Fruit fly (Drosophila melanogaster) S2 (cell line): ENCODE data around the gene CG1105.

Experiments
- CG8478 ChIP-seq: fragments of >200 bp; optimal IDR thresholded peaks from 2 replicates; lab custom pipeline; 2018
- CTCF ChIP-seq, 2 experiments: fragments of >200 bp; optimal IDR thresholded peaks; 2 replicates each; lab custom pipeline; 2018

Gene CG1105

DNA sequence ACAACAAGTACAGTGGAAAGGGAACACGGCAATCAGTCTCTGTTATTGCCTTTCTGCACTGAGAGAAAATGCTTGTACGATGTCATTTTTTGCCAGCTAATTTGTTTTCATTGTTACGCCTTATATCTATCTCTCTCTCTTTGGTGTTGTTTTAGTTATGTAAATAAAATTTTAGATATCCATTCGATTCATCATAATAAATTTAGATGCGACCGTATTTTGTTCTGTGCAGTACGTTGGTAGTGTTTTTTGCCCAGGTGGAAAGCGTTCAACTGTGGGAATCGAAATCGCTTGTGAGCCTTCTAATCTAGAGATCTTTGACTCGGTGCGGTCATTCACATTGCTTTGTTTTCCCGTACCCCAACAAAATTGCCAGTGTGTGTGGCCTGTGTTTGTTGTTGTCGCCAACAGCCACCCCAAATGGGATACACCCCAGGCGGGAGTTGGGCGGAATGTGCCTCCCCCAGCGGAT, 8.8 kb upstream of the CG1105 start:
- no peak for TF ChIP-seq CG8478 (lab: Kevin White, UChicago)
- no peak for TF ChIP-seq CTCF (optimal IDR thresholded peaks at IDR 0.05; lab: Kevin White, UChicago)

- TF ChIP-seq CG8478 (lab: Kevin White, UChicago) = no peak
- no peak for TF ChIP-seq CTCF (optimal IDR thresholded peaks at IDR 0.05; lab: Kevin White, UChicago)
These were observed 8.1 kb upstream of the CG1105 start for dm6 chr3R:7075115-7075425.

DNA sequence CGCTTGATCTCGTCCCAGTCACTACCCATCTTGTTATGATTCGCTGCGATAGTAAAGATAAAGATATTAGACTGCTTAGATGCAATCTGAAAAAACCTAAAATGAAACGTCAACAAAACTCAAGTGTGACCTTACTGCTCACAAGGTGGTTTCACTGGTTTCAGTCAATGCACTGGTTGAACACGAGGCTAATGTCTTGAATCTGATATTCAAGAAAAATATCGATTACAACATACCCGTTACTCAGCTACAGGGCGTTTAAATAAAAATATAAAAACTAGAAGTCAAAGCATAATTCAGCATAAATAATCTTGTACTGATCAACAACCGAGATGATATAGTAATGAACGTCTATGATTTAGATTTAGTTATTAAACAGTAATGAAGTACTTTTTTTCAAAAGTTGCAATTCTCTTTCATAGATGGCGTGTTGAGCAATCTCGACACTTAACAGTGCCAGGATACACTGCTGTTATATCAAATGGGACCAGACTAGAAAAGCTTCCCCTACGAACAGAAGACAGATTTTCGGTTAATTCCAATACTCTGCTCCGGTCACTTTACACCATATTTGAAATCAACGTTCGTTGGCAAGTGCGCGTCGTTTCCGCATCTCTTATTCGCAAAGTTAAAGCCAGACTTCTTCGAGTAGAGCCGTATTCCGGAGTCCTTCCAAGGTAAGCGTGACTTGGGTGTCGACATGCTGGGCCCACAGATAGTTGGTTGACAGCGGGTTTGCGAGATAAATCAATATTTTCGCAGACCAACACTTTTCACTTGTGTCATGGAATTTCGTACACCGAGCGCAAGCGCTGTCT, 7.6 kb upstream of the CG1105 start, which contains the start of the genes Ufl1 and CG1943:
Gene Ufl1, minus strand, starts transcription at position 156 of the 818 bp plus-strand sequence.
Gene CG1943, plus strand, starts transcription at position 563 of the 818 bp plus-strand sequence.
- TF ChIP-seq CTCF (optimal IDR thresholded peaks at IDR 0.05; lab: Kevin White, UChicago) = peak; percentile 84 to 87
- TF ChIP-seq CG8478 (lab: Kevin White, UChicago) = no peak

- TF ChIP-seq CTCF (optimal IDR thresholded peaks at IDR 0.05; lab: Kevin White, UChicago) (no peak), CG8478 (lab: Kevin White, UChicago) (no peak)
These were observed 669 bp downstream of the CG1105 start for dm6 chr3R:7066267-7066666.

DNA sequence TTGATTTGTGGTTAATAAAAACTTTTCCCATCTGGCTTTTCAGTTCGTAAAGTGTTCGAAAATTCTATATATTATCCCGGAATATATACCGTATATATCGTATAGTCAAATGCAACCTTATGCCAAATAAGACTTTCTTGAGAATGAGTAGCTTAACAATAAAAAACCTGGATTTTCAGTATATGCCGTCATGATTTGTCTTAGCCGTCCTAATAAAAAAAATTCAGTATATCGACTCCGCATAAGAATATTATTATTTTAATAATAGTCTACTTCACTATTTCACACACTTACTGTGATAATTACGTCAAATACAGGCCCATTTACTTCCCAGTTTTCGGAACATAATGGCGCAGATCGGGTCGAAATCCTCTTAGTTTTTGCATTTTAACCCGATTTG, 5.1 kb downstream of the CG1105 start, which contains the start of gene Mst84B:
Gene Mst84B, plus strand, starts transcription at position 301 of the 400 bp plus-strand sequence.
- TF ChIP-seq CG8478 (lab: Kevin White, UChicago) (no peak), CTCF (optimal IDR thresholded peaks at IDR 0.05; lab: Kevin White, UChicago) (no peak)

DNA sequence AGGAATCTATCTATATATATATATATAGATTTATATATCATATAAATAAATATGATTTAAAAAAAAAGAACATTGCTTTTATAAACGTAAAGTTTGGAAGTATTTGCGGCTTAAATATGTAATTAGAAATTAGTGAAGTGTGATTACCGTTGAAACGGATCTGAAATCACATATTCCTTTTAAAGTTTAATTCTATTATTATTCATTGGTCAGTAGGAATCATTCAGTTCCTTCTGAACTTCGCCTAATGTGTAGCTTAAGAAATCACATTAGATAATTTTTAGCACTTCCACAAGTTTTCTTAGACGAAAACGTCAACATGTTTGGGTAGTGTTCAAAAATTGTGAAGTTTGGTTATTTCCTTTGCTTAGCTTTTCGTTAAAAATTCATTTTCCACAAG, 6.5 kb downstream of the CG1105 start, which contains the start of gene djl:
Gene djl, plus strand, starts transcription at position 301 of the 400 bp plus-strand sequence.
- TF ChIP-seq CG8478 (lab: Kevin White, UChicago) (no peak), CTCF (optimal IDR thresholded peaks at IDR 0.05; lab: Kevin White, UChicago) (no peak)

DNA sequence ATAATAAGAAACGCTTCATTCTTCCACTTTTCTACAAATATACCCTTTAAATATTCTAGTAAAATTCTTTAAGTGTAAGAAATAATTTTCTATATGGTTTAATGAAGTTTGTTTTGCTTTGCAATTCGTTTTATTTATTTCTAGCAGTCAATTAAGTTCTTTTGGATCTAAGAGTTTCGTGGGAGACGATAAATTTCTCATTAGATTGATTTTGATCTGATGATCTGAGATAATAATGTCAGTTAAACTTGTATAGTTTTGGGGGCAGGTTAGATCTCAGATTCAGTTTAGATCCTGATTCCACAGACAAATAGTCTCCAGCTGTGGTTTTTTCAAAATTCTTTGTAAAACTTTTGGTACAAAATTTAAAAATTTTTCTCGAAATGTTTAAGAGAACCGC, 7.9 kb downstream of the CG1105 start, which contains the start of gene dj:
Gene dj, plus strand, starts transcription at position 301 of the 400 bp plus-strand sequence.
- TF ChIP-seq CTCF (optimal IDR thresholded peaks at IDR 0.05; lab: Kevin White, UChicago) = no peak
- TF ChIP-seq CG8478 (lab: Kevin White, UChicago) = no peak

DNA sequence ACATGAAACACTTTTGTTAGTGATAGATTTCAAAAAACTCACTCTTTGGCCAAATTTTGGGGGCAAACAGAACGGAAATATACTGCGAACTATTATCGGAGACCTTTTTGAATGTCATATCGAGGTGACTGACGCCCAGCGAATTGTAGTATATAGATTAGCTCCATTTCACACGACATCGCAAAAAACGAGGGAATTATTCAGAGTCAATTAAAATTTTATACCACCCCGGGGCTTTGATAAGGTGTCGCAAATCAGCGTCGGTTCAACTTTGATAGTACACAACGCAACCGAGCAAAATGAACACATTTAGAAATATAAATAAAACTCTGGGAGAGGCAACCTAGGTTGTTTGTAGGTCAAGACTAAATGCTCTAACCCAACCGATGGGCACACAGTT, 8.9 kb downstream of the CG1105 start:
- TF ChIP-seq CG8478 (lab: Kevin White, UChicago) = no peak
- no peak for TF ChIP-seq CTCF (optimal IDR thresholded peaks at IDR 0.05; lab: Kevin White, UChicago)

dm6 chr3R:7054286-7054685, 12.7 kb downstream of the CG1105 start, which contains the start of gene CG1979:
Gene CG1979 (plus strand): TSS chr3R:7054586.
- no peak for TF ChIP-seq CTCF (optimal IDR thresholded peaks at IDR 0.05; lab: Kevin White, UChicago)
- no peak for TF ChIP-seq CG8478 (lab: Kevin White, UChicago)

DNA sequence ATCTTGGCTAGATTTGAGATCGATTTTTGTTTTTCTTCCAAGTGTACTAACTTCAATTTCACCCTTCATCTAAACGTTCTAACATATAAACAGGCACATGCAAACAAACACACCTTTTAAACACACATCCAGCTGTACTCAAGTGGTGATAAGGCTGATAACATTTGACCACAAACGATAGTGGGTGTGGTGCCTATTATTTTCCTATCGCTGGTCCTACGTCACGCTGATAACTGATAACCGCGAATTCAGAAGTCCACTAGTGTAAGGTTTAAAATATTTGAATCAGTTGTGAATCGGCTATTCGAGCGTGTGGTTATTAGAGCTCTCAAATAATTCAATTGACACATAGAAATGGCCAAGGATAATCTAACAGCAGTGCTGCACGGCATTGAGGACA, 14.7 kb downstream of the CG1105 start, which contains the start of gene Sodh1:
Gene Sodh1, plus strand, starts transcription at position 94 of the 400 bp plus-strand sequence.
- TF ChIP-seq CTCF (optimal IDR thresholded peaks at IDR 0.05; lab: Kevin White, UChicago) = no peak
- no peak for TF ChIP-seq CG8478 (lab: Kevin White, UChicago)

dm6 chr3R:7044016-7044415, 22.9 kb downstream of the CG1105 start:
- no peak for TF ChIP-seq CTCF (optimal IDR thresholded peaks at IDR 0.05; lab: Kevin White, UChicago)
- TF ChIP-seq CG8478 (lab: Kevin White, UChicago) = no peak

- TF ChIP-seq CTCF (optimal IDR thresholded peaks at IDR 0.05; lab: Kevin White, UChicago) (no peak), CG8478 (lab: Kevin White, UChicago) (no peak)
These were observed 26.0 kb downstream of the CG1105 start for dm6 chr3R:7040894-7041293.

DNA sequence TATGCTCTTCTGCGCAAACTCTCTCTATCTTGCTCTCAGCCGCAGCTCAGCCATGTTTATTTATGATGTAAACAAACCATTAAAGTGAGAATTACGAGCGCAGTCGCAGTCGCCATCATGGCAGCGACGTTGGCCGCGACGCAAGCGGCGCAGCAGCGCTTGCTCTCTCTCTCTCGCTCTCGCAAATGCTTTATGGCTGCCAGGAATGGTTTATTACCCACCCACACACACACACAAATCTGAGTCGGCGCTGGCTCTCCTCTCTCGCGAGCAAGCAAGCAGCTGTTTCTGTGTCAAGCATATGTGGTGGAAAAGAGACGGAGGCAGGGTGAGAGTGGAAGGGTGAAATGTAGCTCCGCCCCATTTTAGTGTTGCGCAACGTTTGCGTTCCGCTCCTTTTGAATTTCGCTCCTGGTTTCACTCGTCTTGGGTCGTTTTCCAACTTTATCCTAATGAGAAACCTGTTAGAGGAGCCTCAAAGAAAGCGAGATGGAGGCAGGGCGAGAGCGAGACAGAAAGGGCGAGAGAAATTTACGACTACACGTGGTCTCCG, 29.6 kb downstream of the CG1105 start:
- TF ChIP-seq CG8478 (lab: Kevin White, UChicago) (no peak), CTCF (optimal IDR thresholded peaks at IDR 0.05; lab: Kevin White, UChicago) (peak in 1 of 2 experiments; percentile 21)

DNA sequence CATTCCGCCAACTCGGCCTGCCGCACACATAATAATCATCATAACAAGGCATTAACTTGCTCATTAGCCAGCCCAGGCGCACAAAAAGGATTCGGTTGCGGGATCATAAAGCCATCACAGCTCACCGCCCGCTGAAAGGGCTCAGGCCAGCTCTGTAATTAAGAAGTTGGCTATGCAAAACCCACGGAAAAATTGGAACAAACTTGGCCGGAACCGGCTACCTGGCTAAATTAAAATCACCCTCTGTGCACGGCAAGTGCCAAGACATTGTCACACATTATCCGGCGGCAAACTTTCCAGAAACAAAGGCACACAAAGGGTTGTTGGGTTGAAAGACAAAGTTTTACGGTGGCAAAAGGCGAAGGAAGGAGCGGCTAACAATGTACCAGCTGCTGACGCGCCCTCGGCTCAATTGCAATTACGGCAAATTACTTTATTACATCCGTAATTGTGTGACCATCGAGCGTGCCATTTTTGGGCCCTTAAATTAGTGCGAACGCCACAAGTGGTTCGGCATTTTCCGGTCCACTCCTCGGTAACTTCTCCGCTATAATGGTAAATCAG, 31.2 kb downstream of the CG1105 start:
- TF ChIP-seq CG8478 (lab: Kevin White, UChicago) (no peak), CTCF (optimal IDR thresholded peaks at IDR 0.05; lab: Kevin White, UChicago) (no peak)

DNA sequence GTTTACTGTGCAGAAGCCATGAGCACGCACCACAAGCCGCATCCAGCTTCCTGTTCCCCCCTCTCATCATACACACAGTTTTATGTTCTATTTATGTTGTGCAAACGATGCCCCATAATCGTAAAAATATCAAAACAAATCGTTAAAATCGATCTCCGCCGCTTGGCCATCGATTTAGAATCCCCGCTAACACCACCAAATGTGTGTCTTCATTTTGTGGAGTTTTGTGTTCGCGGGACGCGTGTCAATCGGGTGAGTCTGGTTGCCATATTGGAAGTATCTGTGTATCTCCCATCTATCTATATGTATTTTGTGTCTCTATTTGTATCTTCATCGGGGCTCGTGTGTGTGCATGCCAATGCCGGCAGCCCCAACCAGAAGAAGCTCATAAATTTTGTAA, 32.5 kb downstream of the CG1105 start:
- TF ChIP-seq CG8478 (lab: Kevin White, UChicago) = no peak
- TF ChIP-seq CTCF (optimal IDR thresholded peaks at IDR 0.05; lab: Kevin White, UChicago) = no peak
